Worm (Caenorhabditis elegans): Measurements from ENCODE around the gene clec-20.
A peak's percentile ranks its signal among the peaks of the same experiment; 100 is the strongest.

- no peak for TF ChIP-seq mxl-2 (GFP tag; conservative IDR thresholded peaks at IDR 0.05)
- TF ChIP-seq nhr-76 (tag; optimal IDR thresholded peaks at IDR 0.05): no peak
- peak; percentile 46 for TF ChIP-seq nhr-77 (tag; optimal IDR thresholded peaks at IDR 0.05)
- TF ChIP-seq attf-4 (tag; optimal IDR thresholded peaks at IDR 0.05): no peak
- no peak for TF ChIP-seq aly-2 (tag; optimal IDR thresholded peaks at IDR 0.05)
Measured at ce11 chrII:1607575-1607974, 12.5 kb upstream of the clec-20 start.

Data from whole organism, L4 larva.